Worm (Caenorhabditis elegans): ENCODE measurements around the gene tag-335.

The tag-335 gene

DNA sequence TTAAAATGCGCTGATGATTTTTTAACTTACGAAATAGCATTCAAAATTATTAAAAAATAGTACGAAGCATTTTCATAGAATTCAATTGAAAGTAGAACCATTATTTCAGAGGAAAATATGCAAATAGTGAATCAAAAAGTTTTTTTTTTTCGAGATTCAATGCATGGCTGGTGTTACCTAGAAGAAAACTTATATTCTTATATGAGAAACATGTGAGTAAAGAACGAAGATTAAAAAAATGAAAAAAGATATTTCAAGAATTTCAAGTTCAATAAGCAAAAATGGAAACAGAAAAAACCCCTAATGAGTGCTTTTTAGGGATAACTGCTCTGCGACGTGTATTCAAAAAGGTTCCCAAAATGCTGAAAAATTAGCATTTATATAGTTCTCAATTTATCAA is 42.4 kb downstream of the tag-335 start, which contains the start of gene sre-16:
Gene sre-16, minus strand, starts transcription at position 101 of the 400 bp plus-strand sequence.
- no peak for TF ChIP-seq ceh-82 (tag; optimal IDR thresholded peaks at IDR 0.05)

DNA sequence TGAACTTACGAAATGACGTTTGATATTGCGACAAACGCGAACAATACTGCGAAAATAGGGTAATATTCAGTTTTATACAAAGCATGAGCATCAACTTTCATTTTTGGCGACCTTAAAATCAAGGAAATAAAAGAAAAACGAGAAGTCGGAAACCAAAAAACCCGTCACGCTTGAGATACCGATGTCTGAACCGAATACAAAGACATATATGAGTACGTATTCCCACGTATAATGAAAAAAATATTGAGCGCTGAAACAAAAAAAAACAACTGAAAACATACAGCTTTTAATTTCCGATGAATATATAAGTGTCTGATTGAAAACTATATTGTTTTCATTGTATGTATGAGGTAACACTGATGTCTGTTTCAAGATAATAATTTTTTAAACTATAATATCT is 48.7 kb downstream of the tag-335 start, which contains the start of gene sre-18:
Gene sre-18, minus strand, starts transcription at position 101 of the 400 bp plus-strand sequence.
- no peak for TF ChIP-seq ceh-82 (tag; optimal IDR thresholded peaks at IDR 0.05)
- no peak for TF ChIP-seq nhr-237 (tag; optimal IDR thresholded peaks at IDR 0.05)
- TF ChIP-seq ztf-4 (tag; optimal IDR thresholded peaks at IDR 0.05): no peak
- TF ChIP-seq mbf-1 (tag; optimal IDR thresholded peaks at IDR 0.05): no peak
- no peak for TF ChIP-seq nhr-11 (tag; optimal IDR thresholded peaks at IDR 0.05)
- TF ChIP-seq unc-62 (GFP tag; optimal IDR thresholded peaks at IDR 0.05): no peak

DNA sequence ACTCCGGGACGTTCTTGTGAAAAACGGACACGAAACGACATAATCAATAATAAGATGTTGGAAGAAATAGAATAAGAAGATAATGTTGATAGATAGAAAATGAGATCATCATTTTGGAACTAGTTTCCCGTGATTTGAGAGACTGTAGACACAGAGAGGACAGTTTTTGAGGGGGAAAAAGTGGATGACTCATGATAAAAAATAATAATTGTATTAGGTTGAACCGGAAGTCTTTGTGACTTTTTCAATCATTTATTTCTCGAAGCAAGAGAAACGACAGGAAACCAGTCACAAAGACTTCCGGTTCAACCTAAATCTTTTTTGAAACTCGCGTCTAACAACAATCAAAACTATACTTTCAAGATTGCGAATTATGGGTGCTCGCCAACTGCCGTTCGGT is 51.4 kb downstream of the tag-335 start, which contains the start of gene mlt-3:
Gene mlt-3, minus strand, starts transcription at position 101 of the 400 bp plus-strand sequence.
- TF ChIP-seq nhr-10 (tag; optimal IDR thresholded peaks at IDR 0.05) (no peak), ZK546.5 (tag; optimal IDR thresholded peaks at IDR 0.05) (no peak), nhr-11 (tag; optimal IDR thresholded peaks at IDR 0.05) (no peak), zag-1 (tag; optimal IDR thresholded peaks at IDR 0.05) (no peak), sma-3 (GFP tag; optimal IDR thresholded peaks at IDR 0.05) (peak; percentile 39)

Data from whole organism, L2 larva.